Fruit fly (Drosophila melanogaster): ENCODE measurements around the gene CG42502.

The CG42502 gene

dm6 chr2L:18782936-18783335 is 28.1 kb downstream of the CG42502 start (continued):
- TF ChIP-seq dati (GFP tag; IDR thresholded peaks at IDR 0.05) (no peak), Ravus (GFP tag; IDR thresholded peaks at IDR 0.05) (peak; percentile 63), tx (GFP tag; optimal IDR thresholded peaks at IDR 0.05) (no peak), CG1832 (GFP tag; optimal IDR thresholded peaks at IDR 0.05) (peak; percentile 88), Blimp-1 (GFP tag; optimal IDR thresholded peaks at IDR 0.05) (no peak)

- TF ChIP-seq Adf1 (GFP tag; IDR thresholded peaks at IDR 0.05) = peak; percentile 61
- no peak for TF ChIP-seq Hand (GFP tag; optimal IDR thresholded peaks at IDR 0.05)
- TF ChIP-seq Med (GFP tag) = peak; percentile 37
- peak; percentile 7; the same call in 1 of the 2 replicates for TF ChIP-seq crol (GFP tag; IDR thresholded peaks at IDR 0.05)
- TF ChIP-seq sc (optimal IDR thresholded peaks at IDR 0.05) = no peak
- TF ChIP-seq sc (GFP tag; optimal IDR thresholded peaks at IDR 0.05) = no peak
- peak; percentile 68 for TF ChIP-seq CG7372 (GFP tag; IDR thresholded peaks at IDR 0.05)
- TF ChIP-seq sens (GFP tag) = peak; percentile 64
- peak; percentile 58 for TF ChIP-seq Jarid2 (GFP tag; optimal IDR thresholded peaks at IDR 0.05)
- no peak for TF ChIP-seq disco-r (GFP tag; optimal IDR thresholded peaks at IDR 0.05)
- TF ChIP-seq Deaf1 (tag; optimal IDR thresholded peaks at IDR 0.05) = peak; percentile 74
- TF ChIP-seq CG15479 (GFP tag; optimal IDR thresholded peaks at IDR 0.05) = peak; percentile 27
These were observed 28.7 kb downstream of the CG42502 start for dm6 chr2L:18782212-18782825.

- TF ChIP-seq tll (GFP tag; optimal IDR thresholded peaks at IDR 0.05) (peak in 1 of 2 experiments; percentile 80), D (optimal IDR thresholded peaks at IDR 0.05) (peak; percentile 56), D (GFP tag; optimal IDR thresholded peaks at IDR 0.05) (no peak), zen (tag; optimal IDR thresholded peaks at IDR 0.05) (peak; percentile 44), mirr (GFP tag; optimal IDR thresholded peaks at IDR 0.05) (peak; percentile 75), chm (GFP tag; IDR thresholded peaks at IDR 0.05) (0 out of 2 replicates have a peak, but pooled peaks have one; percentile 34), CG15479 (GFP tag; optimal IDR thresholded peaks at IDR 0.05) (peak; percentile 61), CG1832 (GFP tag; optimal IDR thresholded peaks at IDR 0.05) (no peak), Spps (tag; optimal IDR thresholded peaks at IDR 0.05) (no peak), Blimp-1 (GFP tag; optimal IDR thresholded peaks at IDR 0.05) (no peak), exex (tag; optimal IDR thresholded peaks at IDR 0.05) (peak; percentile 81), CG30431 (GFP tag; optimal IDR thresholded peaks at IDR 0.05) (no peak)
These were observed 30.0 kb downstream of the CG42502 start for dm6 chr2L:18780911-18781545.

dm6 chr2L:18777442-18777841 is 33.6 kb downstream of the CG42502 start:
- TF ChIP-seq tll (GFP tag; optimal IDR thresholded peaks at IDR 0.05) (peak in 1 of 2 experiments; percentile 48), Nf-YB (GFP tag; optimal IDR thresholded peaks at IDR 0.05) (peak; percentile 19), Dfd (GFP tag; optimal IDR thresholded peaks at IDR 0.05) (peak in 1 of 2 experiments; percentile 81), caup (GFP tag; optimal IDR thresholded peaks at IDR 0.05; ENCODE audit: severe bottlenecking) (no peak), HmgD (GFP tag; optimal IDR thresholded peaks at IDR 0.05) (no peak), Med (GFP tag) (peak; percentile 1), az2 (GFP tag; optimal IDR thresholded peaks at IDR 0.05) (no peak), zen2 (GFP tag; IDR thresholded peaks at IDR 0.05; ENCODE audit: partially characterized antibody) (0 out of 3 replicates have a peak, but pooled peaks have one; percentile 22), scrt (GFP tag; optimal IDR thresholded peaks at IDR 0.05) (no peak), Drgx (GFP tag; IDR thresholded peaks at IDR 0.05) (peak; percentile 8; the same call in 1 of the 2 replicates), CG2199 (GFP tag; IDR thresholded peaks at IDR 0.05) (0 out of 3 replicates have a peak, but pooled peaks have one; percentile 26), CG8944 (GFP tag; optimal IDR thresholded peaks at IDR 0.05) (no peak), toy (GFP tag; IDR thresholded peaks at IDR 0.05) (no peak), Trl (optimal IDR thresholded peaks at IDR 0.05) (peak in 1 of 2 experiments; percentile 8), Trl (GFP tag; optimal IDR thresholded peaks at IDR 0.05) (no peak), Nf-YC (tag; optimal IDR thresholded peaks at IDR 0.05) (peak; percentile 6), cg (GFP tag; optimal IDR thresholded peaks at IDR 0.05) (peak; percentile 70)
